Fruit fly (Drosophila melanogaster) whole organism, embryonic: Measurements from ENCODE around the gene COX7AL2.

Source experiments
- Aef1 ChIP-seq: fragments of 200-800 bp; sonication (Bioruptor generic); IDR thresholded peaks from 3 replicates; pipeline ENCODE4 v1.3.6; 2022; ENCODE audit warnings: missing biosample characterization, missing genetic modification characterization
- Antp ChIP-seq: fragments of 200-800 bp; sonication (Bioruptor generic); optimal IDR thresholded peaks from 3 replicates; lab custom pipeline; 2016; ENCODE audit warnings: missing biosample characterization, missing genetic modification characterization
- Atf3 ChIP-seq: fragments of 200-800 bp; sonication (Bioruptor generic); optimal IDR thresholded peaks from 3 replicates; lab custom pipeline; 2016; ENCODE audit warnings: missing biosample characterization, missing genetic modification characterization
- Awh ChIP-seq: fragments of 200-800 bp; sonication (Bioruptor generic); IDR thresholded peaks from 2 replicates; pipeline ENCODE4, ENCODE4 v1.3.6; 2022; ENCODE audit warnings: missing biosample characterization, missing genetic modification characterization
- Bgb ChIP-seq: fragments of 200-800 bp; sonication (Bioruptor generic); IDR thresholded peaks from 2 replicates; pipeline ENCODE4 v1.3.6; 2022; ENCODE audit warnings: missing biosample characterization, missing genetic modification characterization; ENCODE audit not compliant: partially characterized antibody
- BtbVII ChIP-seq: fragments of 200-800 bp; sonication (Bioruptor generic); optimal IDR thresholded peaks from 3 replicates; lab custom pipeline; 2017; ENCODE audit warnings: missing biosample characterization, mild to moderate bottlenecking, missing genetic modification characterization
- CG1024 ChIP-seq: fragments of 200-800 bp; sonication (Bioruptor generic); IDR thresholded peaks from 2 replicates; pipeline ENCODE4 v1.3.6; 2022; ENCODE audit warnings: missing biosample characterization, missing genetic modification characterization
- CG10267 ChIP-seq: fragments of 200-800 bp; sonication (Bioruptor generic); optimal IDR thresholded peaks from 2 replicates; lab custom pipeline; 2018; ENCODE audit warnings: missing biosample characterization, mild to moderate bottlenecking, missing genetic modification characterization, moderate library complexity
- CG11093 ChIP-seq: fragments of 200-800 bp; sonication (Bioruptor generic); IDR thresholded peaks from 3 replicates; pipeline ENCODE4 v1.3.6; 2022; ENCODE audit warnings: missing biosample characterization, missing genetic modification characterization
- CG12071 ChIP-seq: fragments of 200-800 bp; sonication (Bioruptor generic); optimal IDR thresholded peaks from 3 replicates; lab custom pipeline; 2018; ENCODE audit warnings: missing biosample characterization, mild to moderate bottlenecking, missing genetic modification characterization
- CG13894 ChIP-seq: fragments of 200-800 bp; sonication (Bioruptor generic); optimal IDR thresholded peaks from 3 replicates; lab custom pipeline; 2018; ENCODE audit warnings: missing biosample characterization, mild to moderate bottlenecking, missing genetic modification characterization, moderate library complexity
- CG16779 ChIP-seq: fragments of 200-800 bp; sonication (Bioruptor generic); IDR thresholded peaks from 2 replicates; pipeline ENCODE4 v1.3.6; 2022; ENCODE audit warnings: missing biosample characterization, missing genetic modification characterization
- CG18011 ChIP-seq: fragments of 200-800 bp; sonication (Bioruptor generic); optimal IDR thresholded peaks from 2 replicates; lab custom pipeline; 2017; ENCODE audit warnings: missing biosample characterization, missing genetic modification characterization, mild to moderate bottlenecking, moderate library complexity, missing genotype
- CG30403 ChIP-seq: fragments of 200-800 bp; sonication (Bioruptor generic); optimal IDR thresholded peaks from 3 replicates; lab custom pipeline; 2016; ENCODE audit warnings: missing biosample characterization, missing genetic modification characterization
- CG34376 ChIP-seq: fragments of 200-800 bp; sonication (Bioruptor generic); optimal IDR thresholded peaks from 2 replicates; lab custom pipeline; 2018; ENCODE audit warnings: missing biosample characterization, mild to moderate bottlenecking, missing genetic modification characterization
- CG3726 ChIP-seq: fragments of 200-800 bp; sonication (Bioruptor generic); IDR thresholded peaks from 3 replicates; pipeline ENCODE4, ENCODE4 v1.3.6; 2022; ENCODE audit warnings: missing biosample characterization, missing genetic modification characterization
- CG4360 ChIP-seq: fragments of 200-800 bp; sonication (Bioruptor generic); IDR thresholded peaks from 2 replicates; pipeline ENCODE4 v1.3.6; 2022; ENCODE audit warnings: missing biosample characterization, missing genetic modification characterization
- CG7745 ChIP-seq: fragments of 200-800 bp; sonication (Bioruptor generic); optimal IDR thresholded peaks from 2 replicates; lab custom pipeline; 2018; ENCODE audit warnings: missing biosample characterization, mild to moderate bottlenecking, missing genetic modification characterization, moderate library complexity
- CG9727 ChIP-seq: fragments of 200-800 bp; sonication (Bioruptor generic); optimal IDR thresholded peaks from 3 replicates; lab custom pipeline; 2017; ENCODE audit warnings: missing biosample characterization, mild to moderate bottlenecking, missing genetic modification characterization
- CG9817 ChIP-seq: fragments of 200-800 bp; sonication (Bioruptor generic); optimal IDR thresholded peaks from 2 replicates; lab custom pipeline; 2018; ENCODE audit warnings: missing biosample characterization, mild to moderate bottlenecking, missing genetic modification characterization, moderate library complexity
- CHES-1-like ChIP-seq: fragments of 200-800 bp; sonication (Bioruptor generic); optimal IDR thresholded peaks from 2 replicates; lab custom pipeline; 2016; ENCODE audit warnings: missing biosample characterization, missing genetic modification characterization
- Deaf1 ChIP-seq: fragments of 200-800 bp; optimal IDR thresholded peaks from 3 replicates; lab custom pipeline; 2019; ENCODE audit warnings: missing biosample characterization, mild to moderate bottlenecking, missing genetic modification characterization, moderate library complexity
- Dip3 ChIP-seq: fragments of 200-800 bp; sonication (Bioruptor generic); optimal IDR thresholded peaks from 3 replicates; lab custom pipeline; 2016; ENCODE audit warnings: missing biosample characterization, missing genetic modification characterization
- Eip74EF ChIP-seq, 2 experiments: fragments of 200-800 bp in 1 of 2; fragments of >200 bp in 1 of 2; sonication (Bioruptor generic) in 1 of 2; optimal IDR thresholded peaks; 2 replicates each; lab custom pipeline; 2017 to 2019; ENCODE audit warnings: missing biosample characterization in 2 of 2, missing genetic modification characterization in 2 of 2, mild to moderate bottlenecking in 1 of 2, moderate library complexity in 1 of 2
- Ets97D ChIP-seq: fragments of 200-800 bp; sonication (Bioruptor generic); optimal IDR thresholded peaks from 3 replicates; lab custom pipeline; 2016; ENCODE audit warnings: missing biosample characterization, missing genetic modification characterization
- HLH3B ChIP-seq: fragments of 200-800 bp; sonication (Bioruptor generic); IDR thresholded peaks from 2 replicates; pipeline ENCODE4 v1.3.6; 2022; ENCODE audit warnings: missing biosample characterization, missing genetic modification characterization
- Hr51 ChIP-seq, 2 experiments: fragments of 200-800 bp; sonication (Bioruptor generic); optimal IDR thresholded peaks; 2 replicates in 1 of 2; 3 replicates in 1 of 2; lab custom pipeline; 2016 to 2018; ENCODE audit warnings: missing biosample characterization in 2 of 2, missing genetic modification characterization in 2 of 2, mild to moderate bottlenecking in 1 of 2, moderate library complexity in 1 of 2
- Hsf ChIP-seq: fragments of 200-800 bp; sonication (Bioruptor generic); optimal IDR thresholded peaks from 3 replicates; lab custom pipeline; 2016; ENCODE audit warnings: missing biosample characterization, missing genetic modification characterization
- Lhr ChIP-seq: fragments of 200-800 bp; sonication (Bioruptor generic); optimal IDR thresholded peaks from 3 replicates; lab custom pipeline; 2017; ENCODE audit warnings: mild to moderate bottlenecking, missing biosample characterization, missing genetic modification reagents, missing genetic modification characterization
- Lim3 ChIP-seq: fragments of 200-800 bp; sonication (Bioruptor generic); IDR thresholded peaks from 2 replicates; pipeline ENCODE4 v1.3.6; 2022; ENCODE audit warnings: missing biosample characterization, missing genetic modification characterization
- Mad ChIP-seq: fragments of 200-800 bp; sonication (Bioruptor generic); optimal IDR thresholded peaks from 2 replicates; lab custom pipeline; 2016; ENCODE audit warnings: missing biosample characterization, missing genetic modification characterization
- Nf-YA ChIP-seq: fragments of 200-800 bp; sonication (Bioruptor generic); IDR thresholded peaks from 2 replicates; pipeline ENCODE4 v1.3.6; 2022; ENCODE audit warnings: missing biosample characterization, missing genetic modification characterization
- Nf-YC ChIP-seq: fragments of 200-800 bp; optimal IDR thresholded peaks from 3 replicates; lab custom pipeline; 2019; ENCODE audit warnings: missing biosample characterization, mild to moderate bottlenecking, missing genetic modification characterization, moderate library complexity
- Sox100B ChIP-seq: fragments of 200-800 bp; sonication (Bioruptor generic); optimal IDR thresholded peaks from 3 replicates; lab custom pipeline; 2018; ENCODE audit warnings: missing biosample characterization, mild to moderate bottlenecking, missing genetic modification characterization
- Ssrp ChIP-seq: fragments of 200-800 bp; sonication (Bioruptor generic); optimal IDR thresholded peaks from 2 replicates; lab custom pipeline; 2018; ENCODE audit warnings: missing biosample characterization, mild to moderate bottlenecking, missing genetic modification characterization, moderate library complexity
- Vsx1 ChIP-seq: fragments of 200-800 bp; sonication (Bioruptor generic); optimal IDR thresholded peaks from 2 replicates; lab custom pipeline; 2017; ENCODE audit warnings: missing biosample characterization, mild to moderate bottlenecking, missing genetic modification characterization, missing genetic modification reagents
- ato ChIP-seq: fragments of 200-800 bp; sonication (Bioruptor generic); IDR thresholded peaks from 2 replicates; pipeline ENCODE4 v1.3.6; 2022; ENCODE audit warnings: missing biosample characterization, missing genetic modification characterization; ENCODE audit not compliant: partially characterized antibody
- br ChIP-seq: fragments of >200 bp; optimal IDR thresholded peaks from 2 replicates; lab custom pipeline; 2017
- esg ChIP-seq: fragments of 200-800 bp; sonication (Bioruptor generic); conservative IDR thresholded peaks from 2 replicates; pipeline ENCODE4 v1.3.6; 2022; ENCODE audit warnings: missing biosample characterization, missing genetic modification characterization
- gcm ChIP-seq: fragments of 200-800 bp; sonication (Bioruptor generic); optimal IDR thresholded peaks from 2 replicates; lab custom pipeline; 2019; ENCODE audit warnings: missing biosample characterization, mild to moderate bottlenecking, missing genetic modification characterization, moderate library complexity
- her ChIP-seq: fragments of 200-800 bp; sonication (Bioruptor generic); optimal IDR thresholded peaks from 2 replicates; lab custom pipeline; 2016; ENCODE audit warnings: missing biosample characterization, missing genetic modification characterization
- hkb ChIP-seq, 2 experiments: fragments of 200-800 bp in 1 of 2; fragments of >200 bp in 1 of 2; sonication (Bioruptor generic) in 1 of 2; IDR thresholded peaks in 1 of 2; optimal IDR thresholded peaks in 1 of 2; 2 replicates each; pipeline versions ENCODE4 v1.3.6 to Lab custom; 2017 to 2022; ENCODE audit warnings: missing biosample characterization in 1 of 2, missing genetic modification characterization in 1 of 2
- knrl ChIP-seq: fragments of 200-800 bp; sonication (Bioruptor generic); IDR thresholded peaks from 3 replicates; pipeline ENCODE4 v1.3.6; 2022; ENCODE audit warnings: missing biosample characterization, missing genetic modification characterization; ENCODE audit not compliant: partially characterized antibody
- pita ChIP-seq: fragments of 200-800 bp; sonication (Bioruptor generic); optimal IDR thresholded peaks from 2 replicates; lab custom pipeline; 2017; ENCODE audit warnings: missing biosample characterization, mild to moderate bottlenecking, missing genetic modification characterization
- pzg ChIP-seq: fragments of 200-800 bp; sonication (Bioruptor generic); optimal IDR thresholded peaks from 3 replicates; lab custom pipeline; 2018; ENCODE audit warnings: missing biosample characterization, mild to moderate bottlenecking, missing genetic modification characterization, moderate library complexity
- sisA ChIP-seq: fragments of 200-800 bp; sonication (Bioruptor generic); IDR thresholded peaks from 2 replicates; pipeline ENCODE4 v1.3.6; 2022; ENCODE audit warnings: missing biosample characterization, missing genetic modification characterization
- slbo ChIP-seq: fragments of 200-800 bp; sonication (Bioruptor generic); IDR thresholded peaks from 2 replicates; pipeline ENCODE4 v1.3.6; 2022; ENCODE audit warnings: missing biosample characterization, missing genetic modification characterization
- stc ChIP-seq: fragments of 200-800 bp; sonication (Bioruptor generic); IDR thresholded peaks from 2 replicates; pipeline ENCODE4 v1.3.6; 2022; ENCODE audit warnings: missing biosample characterization, missing genetic modification characterization
- stwl ChIP-seq: fragments of 200-800 bp; sonication (Bioruptor generic); optimal IDR thresholded peaks from 3 replicates; lab custom pipeline; 2018; ENCODE audit warnings: missing biosample characterization, mild to moderate bottlenecking, missing genetic modification characterization, moderate library complexity
- tll ChIP-seq, 2 experiments: fragments of 200-800 bp in 1 of 2; fragments of >200 bp in 1 of 2; sonication (Bioruptor generic) in 1 of 2; optimal IDR thresholded peaks; 2 replicates each; lab custom pipeline; 2017 to 2019; ENCODE audit warnings: missing biosample characterization in 2 of 2, missing genetic modification characterization in 2 of 2, mild to moderate bottlenecking in 1 of 2, moderate library complexity in 1 of 2
- tx ChIP-seq: fragments of 200-800 bp; sonication (Bioruptor generic); optimal IDR thresholded peaks from 2 replicates; lab custom pipeline; 2016; ENCODE audit warnings: missing biosample characterization, missing genetic modification characterization

Gene COX7AL2

dm6 chr2L:2214004-2214403, 16.3 kb upstream of the COX7AL2 start, which contains the start of the genes Uch and CG34174 (continued):
- TF ChIP-seq CG3726 (GFP tag; lab: Robert Waterston, UW), result no peak
- TF ChIP-seq Nf-YA (GFP tag; lab: Robert Waterston, UW), result no peak
- peak; percentile 1 for TF ChIP-seq Hsf (GFP tag; lab: Kevin White, UChicago)
- no peak for TF ChIP-seq Deaf1 (tag; lab: Kevin White, UChicago)
- TF ChIP-seq BtbVII (GFP tag; lab: Kevin White, UChicago), result peak; percentile 15
- TF ChIP-seq CG18011, result no peak
- no peak for TF ChIP-seq HLH3B (GFP tag; lab: Robert Waterston, UW)
- no peak for TF ChIP-seq Ssrp (tag; lab: Kevin White, UChicago)
- no peak for TF ChIP-seq CG1024
- peak; percentile 75 for TF ChIP-seq CHES-1-like (GFP tag; lab: Kevin White, UChicago)
- TF ChIP-seq Dip3 (GFP tag; lab: Kevin White, UChicago), result no peak
- TF ChIP-seq Eip74EF (GFP tag; optimal IDR thresholded peaks at IDR 0.05; lab: Kevin White, UChicago), result no peak
- peak; percentile 12 for TF ChIP-seq CG9727 (GFP tag; lab: Kevin White, UChicago)
- TF ChIP-seq CG7745, result no peak
- TF ChIP-seq pzg, result peak; percentile 78
- TF ChIP-seq Vsx1 (GFP tag; lab: Kevin White, UChicago), result no peak
- TF ChIP-seq pita (GFP tag; lab: Kevin White, UChicago), result no peak
- TF ChIP-seq Lhr, result peak; percentile 66
- no peak for TF ChIP-seq Antp
- no peak for TF ChIP-seq CG11093 (GFP tag; lab: Robert Waterston, UW)
- no peak for TF ChIP-seq Aef1 (GFP tag; lab: Robert Waterston, UW)
- TF ChIP-seq CG13894 (tag; lab: Kevin White, UChicago), result peak; percentile 61
- no peak for TF ChIP-seq CG12071
- TF ChIP-seq tx (GFP tag; lab: Kevin White, UChicago), result no peak
- TF ChIP-seq sisA (GFP tag; lab: Robert Waterston, UW), result no peak
- no peak for TF ChIP-seq gcm (GFP tag; lab: Kevin White, UChicago)
- peak; percentile 21 for TF ChIP-seq CG30403 (GFP tag; lab: Kevin White, UChicago)
- TF ChIP-seq stwl (tag; lab: Kevin White, UChicago), result peak; percentile 98
- peak in 1 of 2 experiments; percentile 3 for TF ChIP-seq Hr51 (GFP tag; optimal IDR thresholded peaks at IDR 0.05; lab: Kevin White, UChicago)
- TF ChIP-seq Lim3, result no peak
- TF ChIP-seq CG34376 (GFP tag; lab: Kevin White, UChicago), result peak; percentile 21
- no peak for TF ChIP-seq CG4360 (GFP tag; lab: Robert Waterston, UW)
- no peak for TF ChIP-seq br (lab: Kevin White, UChicago)
- TF ChIP-seq Sox100B, result no peak
- TF ChIP-seq Atf3 (GFP tag; lab: Kevin White, UChicago), result no peak
- no peak for TF ChIP-seq CG9817
- TF ChIP-seq esg (GFP tag; lab: Robert Waterston, UW), result no peak
- TF ChIP-seq CG10267 (tag; lab: Kevin White, UChicago), result peak; percentile 95
- peak; percentile 74 for TF ChIP-seq hkb (optimal IDR thresholded peaks at IDR 0.05; lab: Kevin White, UChicago)
- no peak for TF ChIP-seq hkb (GFP tag; IDR thresholded peaks at IDR 0.05; lab: Robert Waterston, UW)
- peak; percentile 65 for TF ChIP-seq Ets97D (GFP tag; lab: Kevin White, UChicago)
- no peak for TF ChIP-seq her (GFP tag; lab: Kevin White, UChicago)
- TF ChIP-seq Mad (GFP tag; lab: Kevin White, UChicago), result no peak
- TF ChIP-seq Awh, result no peak
- no peak for TF ChIP-seq CG16779
- TF ChIP-seq Nf-YC (tag; lab: Kevin White, UChicago), result peak; percentile 27
- 0 out of 2 replicates have a peak, but pooled peaks have one; percentile 39 for TF ChIP-seq ato
- TF ChIP-seq slbo, result no peak
- TF ChIP-seq tll (GFP tag; optimal IDR thresholded peaks at IDR 0.05; lab: Kevin White, UChicago), result no peak
- TF ChIP-seq stc (GFP tag; lab: Robert Waterston, UW), result no peak
- TF ChIP-seq Bgb (GFP tag; lab: Robert Waterston, UW), result peak; percentile 68
- TF ChIP-seq knrl (GFP tag; lab: Robert Waterston, UW), result peak; percentile 80
